Fruit fly (Drosophila melanogaster) whole organism, embryonic: ENCODE data around the gene CG32137.

Experiments used
- Atf3 ChIP-seq: fragments of 200-800 bp; sonication (Bioruptor generic); optimal IDR thresholded peaks from 3 replicates; lab custom pipeline; 2016; ENCODE audit warnings: missing biosample characterization, missing genetic modification characterization
- CG10209 ChIP-seq: fragments of 200-800 bp; sonication (Bioruptor generic); optimal IDR thresholded peaks from 3 replicates; lab custom pipeline; 2017; ENCODE audit warnings: missing biosample characterization, mild to moderate bottlenecking, missing genetic modification characterization, missing genetic modification reagents
- CG10565 ChIP-seq: fragments of 200-800 bp; sonication (Bioruptor generic); optimal IDR thresholded peaks from 3 replicates; lab custom pipeline; 2016; ENCODE audit warnings: missing biosample characterization, mild to moderate bottlenecking, missing genetic modification characterization
- CG10979 ChIP-seq: fragments of 200-800 bp; sonication (Bioruptor generic); optimal IDR thresholded peaks from 2 replicates; lab custom pipeline; 2018; ENCODE audit warnings: missing biosample characterization, mild to moderate bottlenecking, missing genetic modification characterization, moderate library complexity
- CG11504 ChIP-seq: fragments of 200-800 bp; sonication (Bioruptor generic); optimal IDR thresholded peaks from 3 replicates; lab custom pipeline; 2019; ENCODE audit warnings: missing biosample characterization, mild to moderate bottlenecking, missing genetic modification characterization, moderate library complexity
- CG11696 ChIP-seq: fragments of 200-800 bp; sonication (Bioruptor generic); IDR thresholded peaks from 2 replicates; pipeline ENCODE4 v1.3.6; 2022; ENCODE audit warnings: missing biosample characterization, missing genetic modification characterization
- CG12299 ChIP-seq: fragments of 200-800 bp; sonication (Bioruptor generic); optimal IDR thresholded peaks from 2 replicates; lab custom pipeline; 2018; ENCODE audit warnings: missing biosample characterization, mild to moderate bottlenecking, missing genetic modification characterization
- CG15269 ChIP-seq: fragments of 200-800 bp; sonication (Bioruptor generic); optimal IDR thresholded peaks from 2 replicates; lab custom pipeline; 2018; ENCODE audit warnings: missing biosample characterization, mild to moderate bottlenecking, missing genetic modification characterization, moderate library complexity
- CG15479 ChIP-seq: fragments of 200-800 bp; sonication (Bioruptor generic); optimal IDR thresholded peaks from 3 replicates; lab custom pipeline; 2019; ENCODE audit warnings: missing biosample characterization, mild to moderate bottlenecking, missing genetic modification characterization, moderate library complexity
- CG16815 ChIP-seq: fragments of 200-800 bp; sonication (Bioruptor generic); optimal IDR thresholded peaks from 3 replicates; lab custom pipeline; 2017; ENCODE audit warnings: missing biosample characterization, mild to moderate bottlenecking, missing genetic modification characterization
- CG17328 ChIP-seq: fragments of 200-800 bp; sonication (Bioruptor generic); IDR thresholded peaks from 2 replicates; pipeline ENCODE4 v1.3.6; 2022; ENCODE audit warnings: missing biosample characterization, missing genetic modification characterization
- CG17361 ChIP-seq: fragments of 200-800 bp; sonication (Bioruptor generic); IDR thresholded peaks from 3 replicates; pipeline ENCODE4 v1.3.6; 2022; ENCODE audit warnings: missing biosample characterization, missing genetic modification characterization
- CG18599 ChIP-seq: fragments of 200-800 bp; sonication (Bioruptor generic); optimal IDR thresholded peaks from 3 replicates; lab custom pipeline; 2017; ENCODE audit warnings: missing biosample characterization, missing genetic modification characterization, mild to moderate bottlenecking, moderate library complexity, missing genetic modification reagents
- CG2120 ChIP-seq: fragments of 200-800 bp; sonication (Bioruptor generic); optimal IDR thresholded peaks from 3 replicates; lab custom pipeline; 2016; ENCODE audit warnings: missing biosample characterization, missing genetic modification characterization
- CG2889 ChIP-seq: fragments of 200-800 bp; sonication (Bioruptor generic); IDR thresholded peaks from 3 replicates; pipeline ENCODE4 v1.3.6; 2022; ENCODE audit warnings: missing biosample characterization, missing genetic modification characterization
- CG30020 ChIP-seq: fragments of 200-800 bp; optimal IDR thresholded peaks from 2 replicates; lab custom pipeline; 2019; ENCODE audit warnings: missing biosample characterization, mild to moderate bottlenecking, missing genetic modification characterization, moderate library complexity
- CG33213 ChIP-seq: fragments of 200-800 bp; sonication (Bioruptor generic); optimal IDR thresholded peaks from 3 replicates; lab custom pipeline; 2016; ENCODE audit warnings: missing biosample characterization, missing genetic modification characterization
- CG34376 ChIP-seq: fragments of 200-800 bp; sonication (Bioruptor generic); optimal IDR thresholded peaks from 2 replicates; lab custom pipeline; 2018; ENCODE audit warnings: missing biosample characterization, mild to moderate bottlenecking, missing genetic modification characterization
- CG6854 ChIP-seq: fragments of 200-800 bp; sonication (Bioruptor generic); optimal IDR thresholded peaks from 3 replicates; lab custom pipeline; 2017; ENCODE audit warnings: missing biosample characterization, mild to moderate bottlenecking, missing genetic modification characterization
- Camta ChIP-seq: fragments of 200-800 bp; sonication (Bioruptor generic); optimal IDR thresholded peaks from 2 replicates; lab custom pipeline; 2016; ENCODE audit warnings: missing biosample characterization, missing genetic modification characterization
- CkIIα-i1 ChIP-seq: fragments of 200-800 bp; sonication (Bioruptor generic); IDR thresholded peaks from 2 replicates; pipeline ENCODE4 v1.3.6; 2022; ENCODE audit warnings: missing biosample characterization, missing genetic modification characterization
- D19B ChIP-seq: fragments of 200-800 bp; sonication (Bioruptor generic); optimal IDR thresholded peaks from 2 replicates; lab custom pipeline; 2017; ENCODE audit warnings: missing biosample characterization, mild to moderate bottlenecking, missing genetic modification characterization
- NFAT ChIP-seq: fragments of 200-800 bp; sonication (Bioruptor generic); IDR thresholded peaks from 2 replicates; pipeline ENCODE4 v1.3.6; 2022; ENCODE audit warnings: missing biosample characterization, missing genetic modification characterization
- NK7.1 ChIP-seq: fragments of 200-800 bp; sonication (Bioruptor generic); optimal IDR thresholded peaks from 3 replicates; lab custom pipeline; 2016; ENCODE audit warnings: missing biosample characterization, missing genetic modification characterization
- Ravus ChIP-seq: fragments of 200-800 bp; sonication (Bioruptor generic); IDR thresholded peaks from 2 replicates; pipeline ENCODE4 v1.3.6; 2022; ENCODE audit warnings: missing biosample characterization, missing genetic modification characterization
- Sox100B ChIP-seq: fragments of 200-800 bp; sonication (Bioruptor generic); optimal IDR thresholded peaks from 3 replicates; lab custom pipeline; 2018; ENCODE audit warnings: missing biosample characterization, mild to moderate bottlenecking, missing genetic modification characterization
- Spps ChIP-seq: fragments of 200-800 bp; sonication (Bioruptor generic); optimal IDR thresholded peaks from 2 replicates; lab custom pipeline; 2018; ENCODE audit warnings: missing biosample characterization, mild to moderate bottlenecking, missing genetic modification characterization
- Vsx1 ChIP-seq: fragments of 200-800 bp; sonication (Bioruptor generic); optimal IDR thresholded peaks from 2 replicates; lab custom pipeline; 2017; ENCODE audit warnings: missing biosample characterization, mild to moderate bottlenecking, missing genetic modification characterization, missing genetic modification reagents
- YL-1 ChIP-seq: fragments of 200-800 bp; sonication (Bioruptor generic); optimal IDR thresholded peaks from 3 replicates; lab custom pipeline; 2017; ENCODE audit warnings: missing biosample characterization, mild to moderate bottlenecking, missing genetic modification characterization
- abd-A ChIP-seq: fragments of 200-800 bp; sonication (Bioruptor generic); optimal IDR thresholded peaks from 3 replicates; lab custom pipeline; 2019; ENCODE audit warnings: missing biosample characterization, mild to moderate bottlenecking, missing genetic modification characterization, moderate library complexity
- chinmo ChIP-seq: fragments of 200-800 bp; sonication (Bioruptor generic); IDR thresholded peaks from 4 replicates; pipeline ENCODE4 v1.3.6; 2022; ENCODE audit warnings: missing biosample characterization, missing genetic modification characterization; ENCODE audit not compliant: partially characterized antibody
- ham ChIP-seq: fragments of 200-800 bp; sonication (Bioruptor generic); IDR thresholded peaks from 2 replicates; pipeline ENCODE4 v1.3.6; 2022; ENCODE audit warnings: missing biosample characterization, missing genetic modification characterization
- hth ChIP-seq: fragments of >200 bp; optimal IDR thresholded peaks from 2 replicates; lab custom pipeline; 2017; ENCODE audit warnings: inconsistent platforms
- inv ChIP-seq: fragments of 200-800 bp; sonication (Bioruptor generic); IDR thresholded peaks from 2 replicates; pipeline ENCODE4 v1.3.6; 2022; ENCODE audit warnings: missing biosample characterization, missing genetic modification characterization; ENCODE audit not compliant: partially characterized antibody
- knrl ChIP-seq: fragments of 200-800 bp; sonication (Bioruptor generic); IDR thresholded peaks from 3 replicates; pipeline ENCODE4 v1.3.6; 2022; ENCODE audit warnings: missing biosample characterization, missing genetic modification characterization; ENCODE audit not compliant: partially characterized antibody
- odd ChIP-seq: fragments of 200-800 bp; sonication (Bioruptor generic); optimal IDR thresholded peaks from 2 replicates; lab custom pipeline; 2017; ENCODE audit warnings: missing biosample characterization, mild to moderate bottlenecking, missing genetic modification characterization
- rib ChIP-seq: fragments of 200-800 bp; sonication (Bioruptor generic); IDR thresholded peaks from 2 replicates; pipeline ENCODE4 v1.3.6; 2022; ENCODE audit warnings: missing biosample characterization, missing genetic modification characterization
- sd ChIP-seq: fragments of 200-800 bp; sonication (Bioruptor generic); optimal IDR thresholded peaks from 3 replicates; lab custom pipeline; 2018; ENCODE audit warnings: missing biosample characterization, mild to moderate bottlenecking, missing genetic modification characterization, moderate library complexity
- sqz ChIP-seq: fragments of 200-800 bp; sonication (Bioruptor generic); optimal IDR thresholded peaks from 3 replicates; lab custom pipeline; 2018; ENCODE audit warnings: missing biosample characterization, mild to moderate bottlenecking, missing genetic modification characterization
- sug ChIP-seq: fragments of 200-800 bp; optimal IDR thresholded peaks from 2 replicates; lab custom pipeline; 2019; ENCODE audit warnings: missing biosample characterization, mild to moderate bottlenecking, missing genetic modification characterization, moderate library complexity
- tio ChIP-seq: fragments of 200-800 bp; sonication (Bioruptor generic); optimal IDR thresholded peaks from 2 replicates; lab custom pipeline; 2017; ENCODE audit warnings: missing biosample characterization, missing genetic modification characterization, inconsistent platforms
- trem ChIP-seq: fragments of 200-800 bp; optimal IDR thresholded peaks from 3 replicates; lab custom pipeline; 2019; ENCODE audit warnings: missing biosample characterization, mild to moderate bottlenecking, missing genetic modification characterization, moderate library complexity
- ttk ChIP-seq: fragments of 200-800 bp; sonication (Bioruptor generic); IDR thresholded peaks from 2 replicates; pipeline ENCODE4 v2.1.2; 2022; ENCODE audit warnings: missing biosample characterization, missing genetic modification characterization
- unc-4 ChIP-seq: fragments of 200-800 bp; sonication (Bioruptor generic); IDR thresholded peaks from 2 replicates; pipeline ENCODE4 v1.3.6; 2022; ENCODE audit warnings: missing biosample characterization, missing genetic modification characterization; ENCODE audit not compliant: partially characterized antibody
- unpg ChIP-seq: fragments of 200-800 bp; sonication (Bioruptor generic); optimal IDR thresholded peaks from 3 replicates; lab custom pipeline; 2018; ENCODE audit warnings: missing biosample characterization, mild to moderate bottlenecking, missing genetic modification characterization, moderate library complexity
- vvl ChIP-seq: fragments of 200-800 bp; sonication (Bioruptor generic); IDR thresholded peaks from 2 replicates; pipeline ENCODE4 v1.3.6; 2022; ENCODE audit warnings: missing biosample characterization, missing genetic modification characterization
- zfh1 ChIP-seq: fragments of 200-800 bp; sonication (Bioruptor generic); IDR thresholded peaks from 3 replicates; pipeline ENCODE4 v1.3.6; 2022; ENCODE audit warnings: missing biosample characterization, missing genetic modification characterization

The CG32137 gene

dm6 chr3L:13952484-13953048, 13.5 kb downstream of the CG32137 start (continued):
- no peak for TF ChIP-seq YL-1 (GFP tag; lab: Kevin White, UChicago)
- TF ChIP-seq sd (tag; lab: Kevin White, UChicago): peak; percentile 1
- no peak for TF ChIP-seq knrl (GFP tag; lab: Robert Waterston, UW)
- peak; percentile 35; the same call in 1 of the 2 replicates for TF ChIP-seq rib (GFP tag; lab: Robert Waterston, UW)
- TF ChIP-seq Vsx1: no peak
- no peak for TF ChIP-seq odd (GFP tag; lab: Kevin White, UChicago)
- TF ChIP-seq Ravus (GFP tag; lab: Robert Waterston, UW): no peak
- peak; percentile 21 for TF ChIP-seq sug (tag; lab: Kevin White, UChicago)
- no peak for TF ChIP-seq CG12299 (tag; lab: Kevin White, UChicago)
- no peak for TF ChIP-seq Spps (tag; lab: Kevin White, UChicago)
- 0 out of 2 replicates have a peak, but pooled peaks have one; percentile 30 for TF ChIP-seq ttk (GFP tag; lab: Robert Waterston, UW)
- no peak for TF ChIP-seq abd-A (tag; lab: Kevin White, UChicago)
- peak; percentile 38 for TF ChIP-seq CG15479
- 0 out of 4 replicates have a peak, but pooled peaks have one; percentile 66 for TF ChIP-seq chinmo
- no peak for TF ChIP-seq CG10565 (GFP tag; lab: Kevin White, UChicago)
- TF ChIP-seq D19B: no peak

- TF ChIP-seq CG11504: peak; percentile 90
- TF ChIP-seq CkIIα-i1 (GFP tag; lab: Robert Waterston, UW): no peak
Observed at dm6 chr3L:13956667-13957066, 17.6 kb downstream of the CG32137 start.

- TF ChIP-seq CG10209 (GFP tag; lab: Kevin White, UChicago) (peak; percentile 75), Camta (GFP tag; lab: Kevin White, UChicago) (peak; percentile 49), rib (GFP tag; lab: Robert Waterston, UW) (no peak), ham (GFP tag; lab: Robert Waterston, UW) (no peak), trem (tag; lab: Kevin White, UChicago) (peak; percentile 59), CG17361 (GFP tag; lab: Robert Waterston, UW) (peak; percentile 89), Sox100B (GFP tag; lab: Kevin White, UChicago) (peak; percentile 92), CG6854 (no peak), CG30020 (tag; lab: Kevin White, UChicago) (peak; percentile 12), CG11696 (no peak), CG16815 (peak; percentile 75), CG34376 (GFP tag; lab: Kevin White, UChicago) (no peak), sqz (GFP tag; lab: Kevin White, UChicago) (peak; percentile 48), NK7.1 (GFP tag; lab: Kevin White, UChicago) (no peak), NFAT (GFP tag; lab: Robert Waterston, UW) (0 out of 2 replicates have a peak, but pooled peaks have one; percentile 28), unc-4 (GFP tag; lab: Robert Waterston, UW) (no peak), unpg (GFP tag; lab: Kevin White, UChicago) (peak; percentile 70), CG2120 (GFP tag; lab: Kevin White, UChicago) (peak; percentile 37), CG10979 (peak; percentile 87), CG2889 (no peak), CG18599 (GFP tag; lab: Kevin White, UChicago) (peak; percentile 67), vvl (GFP tag; lab: Robert Waterston, UW) (peak; percentile 42; the same call in 1 of the 2 replicates), CG15269 (peak; percentile 68), zfh1 (no peak), CG33213 (no peak), hth (lab: Kevin White, UChicago) (no peak), tio (GFP tag; lab: Kevin White, UChicago) (peak; percentile 78), inv (GFP tag; lab: Robert Waterston, UW) (no peak), Atf3 (peak; percentile 22), CG17328 (GFP tag; lab: Robert Waterston, UW) (peak; percentile 43; the same call in 1 of the 2 replicates)
Observed at dm6 chr3L:13957212-13957668, 18.2 kb downstream of the CG32137 start.
